Fruit fly (Drosophila melanogaster) whole organism, embryonic: Measurements from ENCODE around the gene CG33306.
A peak's percentile ranks its signal among the peaks of the same experiment; 100 is the strongest.

Source experiments
- CG1024 ChIP-seq: fragments of 200-800 bp; sonication (Bioruptor generic); IDR thresholded peaks from 2 replicates; pipeline ENCODE4 v1.3.6; 2022; ENCODE audit warnings: missing biosample characterization, missing genetic modification characterization
- CG11398 ChIP-seq: fragments of 200-800 bp; sonication (Bioruptor generic); optimal IDR thresholded peaks from 2 replicates; lab custom pipeline; 2016; ENCODE audit warnings: missing biosample characterization, missing genetic modification characterization
- CG12219 ChIP-seq: fragments of 200-800 bp; sonication (Bioruptor generic); optimal IDR thresholded peaks from 3 replicates; lab custom pipeline; 2018; ENCODE audit warnings: missing biosample characterization, mild to moderate bottlenecking, missing genetic modification characterization
- CG12769 ChIP-seq: fragments of 200-800 bp; sonication (Bioruptor generic); optimal IDR thresholded peaks from 2 replicates; lab custom pipeline; 2019; ENCODE audit warnings: missing biosample characterization, mild to moderate bottlenecking, missing genetic modification characterization, moderate library complexity
- CG13123 ChIP-seq: fragments of 200-800 bp; sonication (Bioruptor generic); optimal IDR thresholded peaks from 2 replicates; lab custom pipeline; 2016; ENCODE audit warnings: missing biosample characterization, missing genetic modification characterization
- CG13296 ChIP-seq: fragments of 200-800 bp; sonication (Bioruptor generic); optimal IDR thresholded peaks from 3 replicates; lab custom pipeline; 2018; ENCODE audit warnings: missing biosample characterization, mild to moderate bottlenecking, missing genetic modification characterization
- CG14441 ChIP-seq: fragments of 200-800 bp; sonication (Bioruptor generic); IDR thresholded peaks from 2 replicates; pipeline ENCODE4 v1.3.6; 2022; ENCODE audit warnings: missing biosample characterization, missing genetic modification characterization
- CG14667 ChIP-seq: fragments of 200-800 bp; sonication (Bioruptor generic); IDR thresholded peaks from 2 replicates; pipeline ENCODE4 v1.3.6; 2022; ENCODE audit warnings: missing biosample characterization, missing genetic modification characterization
- CG16815 ChIP-seq: fragments of 200-800 bp; sonication (Bioruptor generic); optimal IDR thresholded peaks from 3 replicates; lab custom pipeline; 2017; ENCODE audit warnings: missing biosample characterization, mild to moderate bottlenecking, missing genetic modification characterization
- CG17186 ChIP-seq: fragments of 200-800 bp; sonication (Bioruptor generic); optimal IDR thresholded peaks from 3 replicates; lab custom pipeline; 2017; ENCODE audit warnings: missing biosample characterization, missing genetic modification reagents, missing genetic modification characterization
- CG1792 ChIP-seq: fragments of 200-800 bp; sonication (Bioruptor generic); optimal IDR thresholded peaks from 2 replicates; lab custom pipeline; 2016; ENCODE audit warnings: missing biosample characterization, missing genetic modification characterization
- CG1832 ChIP-seq: fragments of 200-800 bp; sonication (Bioruptor generic); optimal IDR thresholded peaks from 2 replicates; lab custom pipeline; 2017; ENCODE audit warnings: missing biosample characterization, mild to moderate bottlenecking, missing genetic modification characterization, inconsistent platforms
- CG18764 ChIP-seq: fragments of 200-800 bp; sonication (Bioruptor generic); optimal IDR thresholded peaks from 3 replicates; lab custom pipeline; 2016; ENCODE audit warnings: missing biosample characterization, missing genetic modification characterization
- CG2678 ChIP-seq: fragments of 200-800 bp; sonication (Bioruptor generic); optimal IDR thresholded peaks from 3 replicates; lab custom pipeline; 2019; ENCODE audit warnings: missing biosample characterization, mild to moderate bottlenecking, missing genetic modification characterization, moderate library complexity
- CG30020 ChIP-seq: fragments of 200-800 bp; optimal IDR thresholded peaks from 2 replicates; lab custom pipeline; 2019; ENCODE audit warnings: missing biosample characterization, mild to moderate bottlenecking, missing genetic modification characterization, moderate library complexity
- CG32532 ChIP-seq: fragments of 200-800 bp; sonication (Bioruptor generic); IDR thresholded peaks from 2 replicates; pipeline ENCODE4 v1.3.6; 2022; ENCODE audit warnings: missing biosample characterization, missing genetic modification characterization
- CG3281 ChIP-seq: fragments of 200-800 bp; sonication (Bioruptor generic); optimal IDR thresholded peaks from 3 replicates; lab custom pipeline; 2017; ENCODE audit warnings: missing biosample characterization, mild to moderate bottlenecking, missing genetic modification characterization
- CG4328 ChIP-seq: fragments of 200-800 bp; sonication (Bioruptor generic); optimal IDR thresholded peaks from 3 replicates; lab custom pipeline; 2017; ENCODE audit warnings: missing biosample characterization, missing genetic modification reagents, missing genetic modification characterization
- CG4404 ChIP-seq: fragments of 200-800 bp; sonication (Bioruptor generic); IDR thresholded peaks from 2 replicates; pipeline ENCODE4 v1.3.6; 2022; ENCODE audit warnings: missing biosample characterization, missing genetic modification characterization
- CG4820 ChIP-seq: fragments of 200-800 bp; sonication (Bioruptor generic); optimal IDR thresholded peaks from 3 replicates; lab custom pipeline; 2016; ENCODE audit warnings: missing biosample characterization, missing genetic modification characterization
- CG5953 ChIP-seq: fragments of 200-800 bp; sonication (Bioruptor generic); IDR thresholded peaks from 2 replicates; pipeline ENCODE4 v1.3.6; 2022; ENCODE audit warnings: missing biosample characterization, missing genetic modification characterization
- CG7839 ChIP-seq: fragments of 200-800 bp; sonication (Bioruptor generic); optimal IDR thresholded peaks from 3 replicates; lab custom pipeline; 2018; ENCODE audit warnings: missing biosample characterization, mild to moderate bottlenecking, missing genetic modification characterization, moderate library complexity
- CG8290 ChIP-seq, 3 experiments: fragments of 200-800 bp; sonication (Bioruptor generic); optimal IDR thresholded peaks; 2 replicates each; lab custom pipeline; 2016 to 2019; ENCODE audit warnings: missing biosample characterization in 3 of 3, missing genetic modification characterization in 3 of 3, mild to moderate bottlenecking in 2 of 3, moderate library complexity in 1 of 3
- CoRest ChIP-seq: fragments of 200-800 bp; sonication (Bioruptor generic); optimal IDR thresholded peaks from 3 replicates; lab custom pipeline; 2018; ENCODE audit warnings: missing biosample characterization, mild to moderate bottlenecking, missing genetic modification characterization, moderate library complexity
- Dek ChIP-seq: fragments of 200-800 bp; sonication (Bioruptor generic); optimal IDR thresholded peaks from 3 replicates; lab custom pipeline; 2019; ENCODE audit warnings: missing biosample characterization, mild to moderate bottlenecking, missing genetic modification characterization, moderate library complexity
- GATAe ChIP-seq: fragments of 200-800 bp; sonication (Bioruptor generic); conservative IDR thresholded peaks from 2 replicates; pipeline ENCODE4 v1.3.6; 2022; ENCODE audit warnings: missing biosample characterization, missing genetic modification characterization
- HHEX ChIP-seq: fragments of 200-800 bp; sonication (Bioruptor generic); optimal IDR thresholded peaks from 3 replicates; lab custom pipeline; 2017; ENCODE audit warnings: missing biosample characterization, mild to moderate bottlenecking, missing genetic modification characterization, missing genetic modification reagents
- HLH54F ChIP-seq: fragments of 200-800 bp; sonication (Bioruptor generic); optimal IDR thresholded peaks from 3 replicates; lab custom pipeline; 2016; ENCODE audit warnings: missing biosample characterization, missing genetic modification characterization
- Sin3A ChIP-seq: fragments of >200 bp; optimal IDR thresholded peaks from 2 replicates; lab custom pipeline; 2018
- Sox100B ChIP-seq: fragments of 200-800 bp; sonication (Bioruptor generic); optimal IDR thresholded peaks from 3 replicates; lab custom pipeline; 2018; ENCODE audit warnings: missing biosample characterization, mild to moderate bottlenecking, missing genetic modification characterization
- ac ChIP-seq: fragments of 200-800 bp; sonication (Bioruptor generic); optimal IDR thresholded peaks from 3 replicates; lab custom pipeline; 2017; ENCODE audit warnings: missing biosample characterization, mild to moderate bottlenecking, missing genetic modification characterization
- aop ChIP-seq: fragments of 200-800 bp; sonication (Bioruptor generic); IDR thresholded peaks from 2 replicates; pipeline ENCODE4 v1.3.6; 2022; ENCODE audit warnings: missing biosample characterization, missing genetic modification characterization
- ase ChIP-seq: fragments of 200-800 bp; sonication (Bioruptor generic); IDR thresholded peaks from 3 replicates; pipeline ENCODE4 v1.3.6; 2022; ENCODE audit warnings: missing biosample characterization, missing genetic modification characterization
- bab2 ChIP-seq: fragments of 200-800 bp; sonication (Bioruptor generic); optimal IDR thresholded peaks from 2 replicates; lab custom pipeline; 2016; ENCODE audit warnings: missing biosample characterization, missing genetic modification characterization
- chn ChIP-seq: fragments of 200-800 bp; sonication (Bioruptor generic); optimal IDR thresholded peaks from 2 replicates; lab custom pipeline; 2016; ENCODE audit warnings: missing biosample characterization, missing genetic modification characterization
- crol ChIP-seq: fragments of 200-800 bp; sonication (Bioruptor generic); IDR thresholded peaks from 2 replicates; pipeline ENCODE4 v1.3.6; 2022; ENCODE audit warnings: missing biosample characterization, missing genetic modification characterization
- exex ChIP-seq: fragments of 200-800 bp; sonication (Bioruptor generic); optimal IDR thresholded peaks from 4 replicates; lab custom pipeline; 2018; ENCODE audit warnings: missing biosample characterization, mild to moderate bottlenecking, missing genetic modification characterization, moderate library complexity
- gro ChIP-seq: fragments of 200-800 bp; sonication (Bioruptor generic); optimal IDR thresholded peaks from 2 replicates; lab custom pipeline; 2016; ENCODE audit warnings: missing biosample characterization, missing genetic modification characterization
- ham ChIP-seq: fragments of 200-800 bp; sonication (Bioruptor generic); IDR thresholded peaks from 2 replicates; pipeline ENCODE4 v1.3.6; 2022; ENCODE audit warnings: missing biosample characterization, missing genetic modification characterization
- kni ChIP-seq: fragments of 200-800 bp; sonication (Bioruptor generic); optimal IDR thresholded peaks from 3 replicates; lab custom pipeline; 2017; ENCODE audit warnings: mild to moderate bottlenecking, missing biosample characterization, missing genetic modification reagents, missing genetic modification characterization
- lmd ChIP-seq: fragments of 200-800 bp; sonication (Bioruptor generic); IDR thresholded peaks from 2 replicates; pipeline ENCODE4 v1.3.6; 2022; ENCODE audit warnings: missing biosample characterization, missing genetic modification characterization
- nmo ChIP-seq: fragments of 200-800 bp; sonication (Bioruptor generic); optimal IDR thresholded peaks from 2 replicates; lab custom pipeline; 2018; ENCODE audit warnings: missing biosample characterization, mild to moderate bottlenecking, missing genetic modification characterization, moderate library complexity
- psq ChIP-seq: fragments of 200-800 bp; sonication (Bioruptor generic); optimal IDR thresholded peaks from 2 replicates; lab custom pipeline; 2017; ENCODE audit warnings: missing biosample characterization, missing genetic modification characterization
- pum ChIP-seq: fragments of 200-800 bp; sonication (Bioruptor generic); optimal IDR thresholded peaks from 2 replicates; lab custom pipeline; 2016; ENCODE audit warnings: missing biosample characterization, missing genetic modification characterization
- sna ChIP-seq: fragments of 200-800 bp; sonication (Bioruptor generic); IDR thresholded peaks from 2 replicates; pipeline ENCODE4 v1.3.6; 2022; ENCODE audit warnings: missing biosample characterization, missing genetic modification characterization; ENCODE audit not compliant: partially characterized antibody
- sug ChIP-seq: fragments of 200-800 bp; optimal IDR thresholded peaks from 2 replicates; lab custom pipeline; 2019; ENCODE audit warnings: missing biosample characterization, mild to moderate bottlenecking, missing genetic modification characterization, moderate library complexity
- vfl ChIP-seq: fragments of 200-800 bp; sonication (Bioruptor generic); optimal IDR thresholded peaks from 2 replicates; lab custom pipeline; 2016; ENCODE audit warnings: missing biosample characterization, missing genetic modification characterization
- wek ChIP-seq: fragments of 200-800 bp; sonication (Bioruptor generic); optimal IDR thresholded peaks from 3 replicates; lab custom pipeline; 2018; ENCODE audit warnings: missing biosample characterization, mild to moderate bottlenecking, missing genetic modification characterization, moderate library complexity
- zfh1 ChIP-seq: fragments of 200-800 bp; sonication (Bioruptor generic); IDR thresholded peaks from 3 replicates; pipeline ENCODE4 v1.3.6; 2022; ENCODE audit warnings: missing biosample characterization, missing genetic modification characterization

CG33306 gene

DNA sequence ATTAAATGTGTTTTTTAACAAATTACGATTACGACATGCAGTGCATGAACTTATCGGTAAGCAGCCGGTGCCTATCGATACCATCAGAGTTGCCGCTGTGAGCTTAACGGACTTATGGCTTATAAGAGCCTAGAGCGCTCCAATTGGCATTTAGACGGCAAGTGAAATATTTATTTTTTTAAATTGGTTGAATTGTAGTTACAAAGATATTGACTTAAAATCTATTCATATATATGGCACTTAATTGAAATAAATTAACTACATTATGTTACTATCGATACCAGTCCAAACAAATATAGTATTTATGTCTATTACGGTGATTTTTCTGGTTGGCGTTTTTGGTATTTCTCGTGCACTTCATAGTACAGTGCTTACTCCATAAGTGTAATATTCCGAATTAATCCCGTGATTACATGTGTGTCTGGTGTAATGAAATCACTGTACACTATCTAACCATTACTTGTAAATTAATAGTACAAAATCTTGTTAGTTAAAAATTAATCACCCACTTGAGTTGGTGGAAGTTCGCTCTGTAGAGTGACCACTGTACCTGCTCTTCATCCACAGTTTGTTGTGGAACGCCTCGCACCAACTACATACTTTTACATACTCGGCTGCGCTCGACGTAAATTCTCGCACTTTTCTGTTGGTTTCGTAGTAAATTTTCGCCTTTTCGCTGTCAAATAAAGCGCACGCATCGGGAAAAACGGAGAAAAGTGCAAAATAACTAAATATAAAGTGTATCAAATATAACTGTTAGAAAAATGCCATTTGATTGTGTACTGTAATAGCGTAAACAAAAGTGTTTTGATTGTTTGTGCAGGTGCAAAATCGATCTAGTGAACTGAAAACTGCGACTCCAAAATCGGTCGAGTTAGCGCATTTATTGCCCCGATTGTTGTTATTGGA lies 8.3 kb downstream of the CG33306 start, which contains the start of the genes mRpS23 and CenG1A (continued):
- TF ChIP-seq CG1792 (GFP tag; lab: Kevin White, UChicago), result peak; percentile 99
- TF ChIP-seq chn (GFP tag; lab: Kevin White, UChicago), result peak; percentile 100
- TF ChIP-seq CG2678 (tag; lab: Kevin White, UChicago), result peak; percentile 100
- TF ChIP-seq wek (GFP tag; lab: Kevin White, UChicago), result peak; percentile 99
- TF ChIP-seq psq (GFP tag; lab: Kevin White, UChicago), result peak; percentile 96
- TF ChIP-seq exex, result peak; percentile 98
- peak; percentile 100 for TF ChIP-seq vfl (GFP tag; lab: Kevin White, UChicago)
- peak; percentile 100 for TF ChIP-seq ase (GFP tag; lab: Robert Waterston, UW)
- peak; percentile 100 for TF ChIP-seq CG16815 (GFP tag; lab: Kevin White, UChicago)
- TF ChIP-seq CG13296 (GFP tag; lab: Kevin White, UChicago), result peak; percentile 100
- peak; percentile 100 for TF ChIP-seq Dek
- TF ChIP-seq CG8290 (GFP tag; optimal IDR thresholded peaks at IDR 0.05; lab: Kevin White, UChicago), result peak; percentile 99
- TF ChIP-seq CG8290 (tag; optimal IDR thresholded peaks at IDR 0.05; lab: Kevin White, UChicago), result peak; percentile 98 to 100
- TF ChIP-seq CG4328 (GFP tag; lab: Kevin White, UChicago), result peak; percentile 99
- peak; percentile 100 for TF ChIP-seq lmd (GFP tag; lab: Robert Waterston, UW)
- TF ChIP-seq CG18764 (GFP tag; lab: Kevin White, UChicago), result peak; percentile 99
- peak; percentile 99 for TF ChIP-seq sug (tag; lab: Kevin White, UChicago)
- TF ChIP-seq CG3281 (GFP tag; lab: Kevin White, UChicago), result peak; percentile 100
- peak; percentile 99 for TF ChIP-seq CG11398 (GFP tag; lab: Kevin White, UChicago)
- peak; percentile 100 for TF ChIP-seq CoRest (tag; lab: Kevin White, UChicago)
- TF ChIP-seq CG30020 (tag; lab: Kevin White, UChicago), result peak; percentile 92
- TF ChIP-seq CG13123 (GFP tag; lab: Kevin White, UChicago), result peak; percentile 99
- no peak for TF ChIP-seq CG1832 (GFP tag; lab: Kevin White, UChicago)
- TF ChIP-seq bab2 (GFP tag; lab: Kevin White, UChicago), result peak; percentile 100
- TF ChIP-seq nmo (GFP tag; lab: Kevin White, UChicago), result peak; percentile 100
- TF ChIP-seq gro, result peak; percentile 100
- TF ChIP-seq crol (GFP tag; lab: Robert Waterston, UW), result peak; percentile 93
- TF ChIP-seq ham, result peak; percentile 100
- peak; percentile 98 for TF ChIP-seq CG17186
- peak; percentile 85 for TF ChIP-seq sna (GFP tag; lab: Robert Waterston, UW)
- TF ChIP-seq CG4820, result peak; percentile 99
- peak; percentile 99 for TF ChIP-seq ac (GFP tag; lab: Kevin White, UChicago)
- peak; percentile 99 for TF ChIP-seq CG1024
- TF ChIP-seq CG5953, result peak; percentile 100
- TF ChIP-seq HHEX, result peak; percentile 100
- TF ChIP-seq pum (GFP tag; lab: Kevin White, UChicago), result peak; percentile 100
- TF ChIP-seq CG14667, result peak; percentile 100
- TF ChIP-seq CG4404 (GFP tag; lab: Robert Waterston, UW), result peak; percentile 100
- TF ChIP-seq kni (GFP tag; lab: Kevin White, UChicago), result peak; percentile 94
- peak; percentile 100 for TF ChIP-seq CG32532
- peak; percentile 100 for TF ChIP-seq zfh1
- peak; percentile 100 for TF ChIP-seq HLH54F (GFP tag; lab: Kevin White, UChicago)
- peak; percentile 99 for TF ChIP-seq GATAe (GFP tag; lab: Robert Waterston, UW)
- TF ChIP-seq CG12769, result peak; percentile 100
- peak; percentile 100 for TF ChIP-seq CG7839
- peak; percentile 99 for TF ChIP-seq aop
- TF ChIP-seq CG12219 (GFP tag; lab: Kevin White, UChicago), result peak; percentile 100
- TF ChIP-seq Sin3A (lab: Kevin White, UChicago), result peak; percentile 55
- TF ChIP-seq CG14441 (GFP tag; lab: Robert Waterston, UW), result peak; percentile 100
- TF ChIP-seq Sox100B (GFP tag; lab: Kevin White, UChicago), result peak; percentile 99
